Worm (Caenorhabditis elegans) whole organism, late embryonic: Measurements from ENCODE around the gene nspa-9.

Experiments
- K02D7.2 ChIP-seq: sonication (generic microtip); optimal IDR thresholded peaks from 2 replicates; lab custom pipeline; 2017; ENCODE audit warnings: mild to moderate bottlenecking, missing genetic modification characterization, missing compliant biosample characterization
- ahr-1 ChIP-seq: sonication (generic microtip); optimal IDR thresholded peaks from 2 replicates; lab custom pipeline; 2016; ENCODE audit warnings: missing genetic modification characterization, missing compliant biosample characterization
- ceh-19 ChIP-seq: fragments of 200-800 bp; sonication (Bioruptor generic); optimal IDR thresholded peaks from 2 replicates; lab custom pipeline; 2018; ENCODE audit warnings: mild to moderate bottlenecking, missing genetic modification characterization, missing compliant biosample characterization
- ceh-22 ChIP-seq: sonication (generic microtip); optimal IDR thresholded peaks from 2 replicates; lab custom pipeline; 2017; ENCODE audit warnings: missing biosample characterization, missing genetic modification characterization
- dmd-4 ChIP-seq: sonication (generic microtip); optimal IDR thresholded peaks from 2 replicates; lab custom pipeline; 2016; ENCODE audit warnings: borderline replicate concordance, missing genetic modification characterization, missing compliant biosample characterization
- fax-1 ChIP-seq: sonication (generic microtip); optimal IDR thresholded peaks from 2 replicates; lab custom pipeline; 2016; ENCODE audit warnings: missing genotype, missing genetic modification characterization, missing compliant biosample characterization
- pha-4 ChIP-seq: fragments of 150-350 bp; optimal IDR thresholded peaks from 2 replicates; lab custom pipeline; 2018; ENCODE audit warnings: missing biosample characterization, missing genetic modification reagents, missing genetic modification characterization
- pqm-1 ChIP-seq: sonication (generic microtip); optimal IDR thresholded peaks from 2 replicates; lab custom pipeline; 2016; ENCODE audit warnings: missing genetic modification characterization, missing compliant biosample characterization
- sox-2 ChIP-seq: fragments of 200-800 bp; sonication (Bioruptor generic); IDR thresholded peaks from 2 replicates; pipeline ENCODE4 v1.3.6; 2022; ENCODE audit warnings: missing genetic modification reagents, missing genetic modification characterization, missing compliant biosample characterization
- syd-9 ChIP-seq: sonication (generic microtip); optimal IDR thresholded peaks from 2 replicates; lab custom pipeline; 2016; ENCODE audit warnings: mild to moderate bottlenecking, missing genetic modification characterization, moderate library complexity, missing compliant biosample characterization
- tbx-2 ChIP-seq: sonication (generic microtip); optimal IDR thresholded peaks from 2 replicates; lab custom pipeline; 2016; ENCODE audit warnings: missing genetic modification characterization, missing compliant biosample characterization
- unc-55 ChIP-seq: sonication (generic microtip); optimal IDR thresholded peaks from 2 replicates; lab custom pipeline; 2017; ENCODE audit warnings: missing biosample characterization, missing genetic modification reagents, missing genetic modification characterization
- ztf-16 ChIP-seq: sonication (generic microtip); optimal IDR thresholded peaks from 2 replicates; lab custom pipeline; 2017; ENCODE audit warnings: missing genetic modification characterization, missing compliant biosample characterization

- no peak for TF ChIP-seq pha-4 (tag; lab: Kevin White, UChicago)
- no peak for TF ChIP-seq pqm-1 (tag; lab: Kevin White, UChicago)
- TF ChIP-seq ceh-19 (GFP tag; lab: Kevin White, UChicago): no peak
- TF ChIP-seq ahr-1 (tag; lab: Kevin White, UChicago): no peak
- no peak for TF ChIP-seq K02D7.2
- TF ChIP-seq ceh-22 (tag; lab: Kevin White, UChicago): no peak
- no peak for TF ChIP-seq ztf-16
- no peak for TF ChIP-seq fax-1 (tag; lab: Kevin White, UChicago)
- TF ChIP-seq tbx-2 (tag; lab: Kevin White, UChicago): no peak
- no peak for TF ChIP-seq syd-9 (tag; lab: Kevin White, UChicago)
- TF ChIP-seq dmd-4: no peak
- TF ChIP-seq unc-55: no peak
- TF ChIP-seq sox-2 (GFP tag; lab: Robert Waterston, UW): no peak
These were observed 4.7 kb upstream of the nspa-9 start for ce11 chrX:11734110-11734509.
